Worm (Caenorhabditis elegans) whole organism, mixed stage, embryonic: Measurements from ENCODE around the gene hpr-17.

ENCODE experiments used
- M03D4.4 ChIP-seq: sonication (generic microtip); optimal IDR thresholded peaks from 2 replicates; lab custom pipeline; 2017; ENCODE audit warnings: mild to moderate bottlenecking, missing genetic modification characterization, missing compliant biosample characterization
- bed-3 ChIP-seq: fragments of 200-800 bp; sonication (Bioruptor generic); optimal IDR thresholded peaks from 3 replicates; lab custom pipeline; 2018; ENCODE audit warnings: mild to moderate bottlenecking, missing genetic modification characterization, moderate library complexity, missing compliant biosample characterization
- blmp-1 ChIP-seq: fragments of 150-350 bp; optimal IDR thresholded peaks from 2 replicates; lab custom pipeline; 2014; ENCODE audit warnings: missing biosample characterization, missing genetic modification characterization
- ceh-39 ChIP-seq: fragments of 150-350 bp; optimal IDR thresholded peaks from 2 replicates; lab custom pipeline; 2014; ENCODE audit warnings: missing biosample characterization, missing genetic modification characterization
- ceh-83 ChIP-seq: fragments of 200-800 bp; sonication (Bioruptor generic); optimal IDR thresholded peaks from 2 replicates; lab custom pipeline; 2018; ENCODE audit warnings: mild to moderate bottlenecking, missing genetic modification characterization, missing compliant biosample characterization
- ces-1 ChIP-seq: fragments of 150-350 bp; optimal IDR thresholded peaks from 2 replicates; lab custom pipeline; 2014; ENCODE audit warnings: missing biosample characterization, missing genetic modification reagents, missing genetic modification characterization
- cnd-1 ChIP-seq: fragments of 200-800 bp; sonication (Bioruptor generic); optimal IDR thresholded peaks from 2 replicates; lab custom pipeline; 2018; ENCODE audit warnings: mild to moderate bottlenecking, missing genetic modification characterization, missing compliant biosample characterization
- drap-1 ChIP-seq: fragments of 200-800 bp; sonication (Bioruptor generic); optimal IDR thresholded peaks from 3 replicates; lab custom pipeline; 2018; ENCODE audit warnings: mild to moderate bottlenecking, missing genetic modification characterization, missing compliant biosample characterization
- elt-1 ChIP-seq: sonication (generic microtip); optimal IDR thresholded peaks from 2 replicates; lab custom pipeline; 2017; ENCODE audit warnings: missing genetic modification characterization, mild to moderate bottlenecking, missing compliant biosample characterization, antibody characterized with exemption, moderate library complexity, borderline replicate concordance; ENCODE audit not compliant: insufficient read depth
- elt-3 ChIP-seq: fragments of 150-350 bp; optimal IDR thresholded peaks from 2 replicates; lab custom pipeline; 2014; ENCODE audit warnings: missing biosample characterization, missing genetic modification characterization
- flh-1 ChIP-seq: fragments of 200-800 bp; sonication (Bioruptor generic); optimal IDR thresholded peaks from 2 replicates; lab custom pipeline; 2018; ENCODE audit warnings: mild to moderate bottlenecking, missing genetic modification characterization, moderate library complexity, missing compliant biosample characterization
- ham-2 ChIP-seq: fragments of 200-800 bp; sonication (Bioruptor generic); optimal IDR thresholded peaks from 2 replicates; lab custom pipeline; 2018; ENCODE audit warnings: mild to moderate bottlenecking, missing genetic modification characterization, missing compliant biosample characterization
- hlh-1 ChIP-seq: fragments of 150-350 bp; optimal IDR thresholded peaks from 2 replicates; lab custom pipeline; 2014; ENCODE audit warnings: missing biosample characterization, missing genetic modification reagents, missing genetic modification characterization
- lin-13 ChIP-seq: fragments of 150-350 bp; optimal IDR thresholded peaks from 2 replicates; lab custom pipeline; 2014; ENCODE audit warnings: missing biosample characterization, missing genetic modification characterization
- lin-32 ChIP-seq: fragments of 200-800 bp; sonication (Bioruptor generic); optimal IDR thresholded peaks from 2 replicates; lab custom pipeline; 2018; ENCODE audit warnings: mild to moderate bottlenecking, missing genetic modification characterization, missing compliant biosample characterization
- lsy-2 ChIP-seq: fragments of 150-350 bp; optimal IDR thresholded peaks from 2 replicates; lab custom pipeline; 2014; ENCODE audit warnings: missing biosample characterization, missing genetic modification characterization
- mab-5 ChIP-seq: fragments of 150-350 bp; optimal IDR thresholded peaks from 2 replicates; lab custom pipeline; 2014; ENCODE audit warnings: missing biosample characterization, missing genetic modification characterization
- mep-1 ChIP-seq: fragments of 150-350 bp; optimal IDR thresholded peaks from 2 replicates; lab custom pipeline; 2017; ENCODE audit warnings: missing biosample characterization, missing genetic modification reagents, missing genetic modification characterization, inconsistent platforms
- mls-2 ChIP-seq: sonication (generic microtip); optimal IDR thresholded peaks from 2 replicates; lab custom pipeline; 2016; ENCODE audit warnings: mild to moderate bottlenecking, missing genetic modification characterization, moderate library complexity, missing compliant biosample characterization
- nhr-2 ChIP-seq: fragments of 150-350 bp; optimal IDR thresholded peaks from 2 replicates; lab custom pipeline; 2014; ENCODE audit warnings: missing biosample characterization, missing genetic modification characterization
- nhr-237 ChIP-seq: fragments of 150-350 bp; optimal IDR thresholded peaks from 2 replicates; lab custom pipeline; 2014; ENCODE audit warnings: missing biosample characterization, missing genetic modification characterization
- nhr-76 ChIP-seq: sonication (generic microtip); optimal IDR thresholded peaks from 2 replicates; lab custom pipeline; 2017; ENCODE audit warnings: missing biosample characterization, missing genetic modification characterization
- pha-4 ChIP-seq: fragments of 150-350 bp; optimal IDR thresholded peaks from 2 replicates; lab custom pipeline; 2018; ENCODE audit warnings: missing biosample characterization, missing genetic modification reagents, missing genetic modification characterization
- sem-2 ChIP-seq: fragments of 200-800 bp; sonication (Bioruptor generic); optimal IDR thresholded peaks from 2 replicates; lab custom pipeline; 2018; ENCODE audit warnings: mild to moderate bottlenecking, missing genetic modification characterization, missing compliant biosample characterization
- snpc-4 ChIP-seq: fragments of 150-350 bp; optimal IDR thresholded peaks from 2 replicates; lab custom pipeline; 2014; ENCODE audit warnings: missing biosample characterization, missing genetic modification characterization
- sptf-1 ChIP-seq: sonication (generic microtip); optimal IDR thresholded peaks from 2 replicates; lab custom pipeline; 2017; ENCODE audit warnings: mild to moderate bottlenecking, missing genetic modification characterization, moderate library complexity, missing compliant biosample characterization
- unc-120 ChIP-seq: sonication (generic microtip); optimal IDR thresholded peaks from 2 replicates; lab custom pipeline; 2017; ENCODE audit warnings: missing genetic modification characterization, missing compliant biosample characterization; ENCODE audit not compliant: poor library complexity, severe bottlenecking
- unc-39 ChIP-seq: fragments of 150-350 bp; optimal IDR thresholded peaks from 2 replicates; lab custom pipeline; 2014; ENCODE audit warnings: missing biosample characterization, missing genetic modification characterization
- unc-62 ChIP-seq: fragments of 150-350 bp; optimal IDR thresholded peaks from 2 replicates; lab custom pipeline; 2014; ENCODE audit warnings: missing biosample characterization, missing genetic modification reagents, missing genetic modification characterization
- zip-8 ChIP-seq: fragments of 150-350 bp; optimal IDR thresholded peaks from 2 replicates; lab custom pipeline; 2014; ENCODE audit warnings: missing biosample characterization, missing genetic modification characterization
- ztf-11 ChIP-seq: fragments of 150-350 bp; optimal IDR thresholded peaks from 2 replicates; lab custom pipeline; 2014; ENCODE audit warnings: missing biosample characterization, missing genetic modification characterization

Gene hpr-17

DNA sequence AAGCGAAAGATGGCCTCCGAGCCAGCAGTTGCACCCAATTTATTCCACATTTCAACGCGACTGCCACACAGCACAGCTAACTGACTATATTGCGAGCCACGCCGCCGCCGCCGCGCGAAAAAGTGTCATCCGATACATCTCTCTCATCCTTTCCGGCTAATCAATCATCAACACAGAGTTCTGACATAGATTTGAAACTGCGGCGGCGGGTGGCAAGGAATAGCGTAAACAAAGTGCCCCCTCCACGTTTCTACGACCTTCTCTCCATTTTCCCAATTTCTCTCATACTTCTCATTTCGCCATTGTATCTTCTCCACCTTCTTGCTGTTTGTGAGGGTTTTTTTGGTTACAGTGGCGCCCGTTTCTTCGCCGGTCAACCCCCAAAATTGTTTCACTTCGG, 32.5 kb upstream of the hpr-17 start:
- TF ChIP-seq unc-120 (peak; percentile 57), lin-32 (GFP tag; lab: Kevin White, UChicago) (no peak), ham-2 (GFP tag; lab: Kevin White, UChicago) (peak; percentile 81), sem-2 (GFP tag; lab: Kevin White, UChicago) (no peak), M03D4.4 (tag; lab: Kevin White, UChicago) (peak; percentile 31), unc-62 (GFP tag; lab: Kevin White, UChicago) (peak; percentile 93)

DNA sequence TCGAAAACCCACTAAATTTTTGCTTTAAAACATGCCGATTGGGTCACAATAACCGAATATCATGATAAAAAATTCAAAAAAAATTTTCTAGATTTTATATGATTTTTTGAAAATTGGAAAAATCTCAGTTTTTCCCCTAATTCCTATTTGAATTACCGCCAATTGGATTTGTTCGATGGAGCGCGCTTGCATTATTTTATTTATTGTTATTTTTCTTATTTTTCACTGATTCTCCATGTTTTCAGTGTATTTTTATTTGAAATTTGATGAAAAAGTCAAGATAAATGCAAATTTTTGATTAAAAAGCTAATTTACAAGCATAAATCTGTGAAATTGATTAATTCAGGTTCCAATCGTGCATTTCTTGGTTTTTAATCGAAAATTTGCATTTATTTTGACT, 31.2 kb upstream of the hpr-17 start:
- TF ChIP-seq lin-32 (GFP tag; lab: Kevin White, UChicago) (no peak), elt-1 (tag; lab: Kevin White, UChicago) (no peak), cnd-1 (tag; lab: Kevin White, UChicago) (no peak), ceh-83 (GFP tag; lab: Kevin White, UChicago) (no peak), ceh-39 (no peak), zip-8 (no peak), lsy-2 (tag; lab: Kevin White, UChicago) (no peak), lin-13 (tag; lab: Kevin White, UChicago) (no peak), blmp-1 (no peak), ztf-11 (no peak)
- TF ChIP-seq, all 35 proteins: peak for 0

DNA sequence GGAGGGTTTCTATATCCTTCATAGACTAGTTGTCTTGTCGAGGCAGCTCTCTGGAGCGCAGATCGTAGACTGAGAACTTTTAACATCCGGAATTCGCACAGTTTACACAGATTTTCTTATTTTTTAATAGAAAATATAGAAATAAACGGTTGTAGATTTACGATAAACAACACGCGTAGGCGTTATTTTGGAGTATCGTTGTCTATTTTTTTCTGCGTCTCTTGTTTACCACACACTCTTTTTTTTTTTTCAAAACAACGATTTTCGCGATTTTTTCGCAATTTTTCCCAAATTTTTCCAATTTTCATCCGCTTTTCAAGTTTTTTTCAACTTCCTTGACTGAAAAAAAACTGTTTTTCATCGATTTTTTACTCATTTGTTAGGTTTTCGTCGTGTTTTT, 30.3 kb upstream of the hpr-17 start, which contains the start of gene mecr-1:
TSS of gene mecr-1 (minus strand) at position 127 of the 400 bp plus-strand sequence.
- TF ChIP-seq sptf-1 (tag; lab: Kevin White, UChicago) = no peak
- TF ChIP-seq ces-1 (GFP tag; lab: Kevin White, UChicago) = peak; percentile 37

DNA sequence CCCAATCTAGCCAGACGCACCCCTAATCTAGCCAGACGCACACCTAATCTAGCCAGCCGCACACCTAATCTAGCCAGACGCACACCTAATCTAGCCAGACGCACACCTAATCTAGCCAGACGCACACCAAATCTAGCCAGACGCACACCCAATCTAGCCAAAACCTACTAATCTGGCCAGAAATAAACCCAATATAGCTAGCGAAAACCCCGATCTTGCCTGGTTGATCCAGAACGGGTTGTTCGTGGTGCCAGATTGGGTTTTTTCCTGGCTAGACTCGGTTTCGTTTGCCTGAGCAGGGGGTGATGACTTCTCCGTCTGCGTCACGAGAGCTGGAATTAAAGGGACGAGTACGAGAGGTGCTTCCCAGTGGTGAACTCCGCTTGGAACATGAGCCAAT, 27.3 kb upstream of the hpr-17 start, which contains the start of gene W09H1.3:
TSS of gene W09H1.3 (plus strand) at position 301 of the 400 bp plus-strand sequence.
- TF ChIP-seq hlh-1 (tag; lab: Kevin White, UChicago) (no peak), zip-8 (no peak), pha-4 (tag; lab: Kevin White, UChicago) (no peak), cnd-1 (tag; lab: Kevin White, UChicago) (no peak), sem-2 (GFP tag; lab: Kevin White, UChicago) (no peak), mab-5 (tag; lab: Kevin White, UChicago) (no peak), mep-1 (tag; lab: Kevin White, UChicago) (no peak), nhr-76 (tag; lab: Kevin White, UChicago) (no peak), ztf-11 (no peak), bed-3 (GFP tag; lab: Kevin White, UChicago) (no peak), unc-39 (tag; lab: Kevin White, UChicago) (no peak), drap-1 (GFP tag; lab: Kevin White, UChicago) (no peak), elt-1 (tag; lab: Kevin White, UChicago) (no peak), mls-2 (tag; lab: Kevin White, UChicago) (no peak), flh-1 (GFP tag; lab: Kevin White, UChicago) (no peak), elt-3 (tag; lab: Kevin White, UChicago) (no peak)

DNA sequence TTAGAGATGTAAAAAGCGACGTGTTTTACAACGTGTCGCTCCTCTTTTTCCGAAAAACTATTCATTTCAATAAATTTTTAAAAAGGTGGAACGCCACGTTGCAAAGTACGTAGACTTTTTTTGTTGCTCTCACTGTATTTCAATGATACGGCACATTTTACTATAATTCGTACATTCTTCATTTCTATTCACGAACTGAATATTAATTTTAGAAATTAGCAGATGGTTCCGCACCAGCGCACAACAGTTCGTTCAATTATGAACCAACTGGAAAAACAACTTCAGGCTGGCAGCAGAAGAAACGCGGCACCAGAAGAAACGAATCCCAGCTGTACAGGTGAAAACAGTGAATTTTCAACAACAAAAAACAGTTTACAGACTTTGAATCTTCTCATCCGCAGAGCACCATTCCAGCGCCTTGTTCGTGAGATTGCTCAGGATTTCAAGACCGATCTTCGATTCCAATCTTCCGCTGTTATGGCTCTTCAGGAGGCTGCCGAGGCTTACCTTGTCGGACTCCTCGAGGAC, 26.4 kb upstream of the hpr-17 start, which contains the start of the genes W09H1.4 and his-73:
TSS of gene W09H1.4 (plus strand) at position 301 of the 528 bp plus-strand sequence.
TSS of gene his-73 (plus strand) at position 478 of the 528 bp plus-strand sequence.
- TF ChIP-seq lin-32 (GFP tag; lab: Kevin White, UChicago) (no peak), sem-2 (GFP tag; lab: Kevin White, UChicago) (no peak), mep-1 (tag; lab: Kevin White, UChicago) (no peak), ceh-39 (no peak)

ce11 chrII:13181465-13181864, 24.6 kb upstream of the hpr-17 start, which contains the start of gene W09H1.1:
Gene W09H1.1 (minus strand): TSS chrII:13181565.
- TF ChIP-seq M03D4.4 (tag; lab: Kevin White, UChicago) (no peak), ham-2 (GFP tag; lab: Kevin White, UChicago) (no peak), flh-1 (GFP tag; lab: Kevin White, UChicago) (no peak), ceh-83 (GFP tag; lab: Kevin White, UChicago) (no peak), mls-2 (tag; lab: Kevin White, UChicago) (no peak), lin-13 (tag; lab: Kevin White, UChicago) (no peak), snpc-4 (no peak), unc-39 (tag; lab: Kevin White, UChicago) (no peak), nhr-2 (tag; lab: Kevin White, UChicago) (no peak), mep-1 (tag; lab: Kevin White, UChicago) (no peak), zip-8 (no peak), lsy-2 (tag; lab: Kevin White, UChicago) (no peak), nhr-237 (tag; lab: Kevin White, UChicago) (no peak)
